Worm (Caenorhabditis elegans): ENCODE data around the gene ttr-7.
A peak's percentile ranks its signal among the peaks of the same experiment; 100 is the strongest.

The ttr-7 gene

DNA sequence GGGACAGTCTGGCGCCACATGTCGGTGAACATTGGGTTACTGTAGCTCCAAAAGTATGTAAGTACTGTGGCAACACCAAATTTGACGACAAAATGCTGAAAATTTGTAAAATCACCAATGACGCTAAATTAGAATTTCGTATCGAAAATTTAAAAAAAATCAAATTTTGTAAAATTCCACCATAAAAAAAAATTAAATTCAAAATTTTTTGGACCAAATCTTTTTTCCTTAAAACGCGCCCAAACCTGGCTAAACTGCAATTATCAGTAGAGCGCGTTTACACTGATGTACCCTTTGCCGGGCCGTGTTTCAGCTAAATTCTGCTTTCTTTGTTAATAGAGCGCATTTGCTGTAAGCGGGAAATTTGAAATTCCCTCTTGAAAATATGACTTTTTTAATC, 25.6 kb downstream of the ttr-7 start, which contains the start of gene T19C3.6:
Gene T19C3.6 (minus strand): TSS at position 101 of the 400 bp plus-strand sequence.
- TF ChIP-seq lin-38 (GFP tag; IDR thresholded peaks at IDR 0.05) (peak; percentile 72), zip-11 (GFP tag; IDR thresholded peaks at IDR 0.05) (no peak), F37D6.2 (tag; optimal IDR thresholded peaks at IDR 0.05) (no peak)

DNA sequence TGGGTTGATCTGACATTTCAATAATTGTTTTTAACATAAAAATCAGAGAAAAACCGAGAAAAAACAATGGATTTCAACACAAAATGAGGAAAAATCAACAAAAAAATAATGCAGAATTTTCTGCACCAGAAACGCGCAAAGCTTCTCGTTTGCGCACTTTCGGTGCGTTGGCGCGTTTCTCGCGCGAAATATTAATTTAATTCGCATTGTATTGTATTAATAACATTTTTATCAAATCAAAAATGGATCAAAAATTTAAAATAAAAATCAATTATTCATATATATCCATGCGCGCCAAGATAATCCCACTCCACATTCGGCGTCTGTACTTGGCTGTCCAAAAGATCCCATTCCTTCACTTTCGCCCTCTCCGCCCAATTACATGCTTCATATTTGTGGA, 28.8 kb downstream of the ttr-7 start, which contains the start of gene fem-2:
Gene fem-2 (minus strand): TSS at position 9 of the 400 bp plus-strand sequence.
- TF ChIP-seq cey-2 (tag; optimal IDR thresholded peaks at IDR 0.05; ENCODE audit: borderline replicate concordance, insufficient read depth) (no peak), mep-1 (tag; optimal IDR thresholded peaks at IDR 0.05) (peak; percentile 30), lin-38 (GFP tag; IDR thresholded peaks at IDR 0.05) (peak; percentile 59), hmg-1.1 (GFP tag; IDR thresholded peaks at IDR 0.05) (peak; percentile 33; the same call in 1 of the 2 replicates), hlh-30 (tag; optimal IDR thresholded peaks at IDR 0.05; ENCODE audit: insufficient read depth) (peak; percentile 40), dve-1 (tag; optimal IDR thresholded peaks at IDR 0.05; ENCODE audit: insufficient read depth) (peak; percentile 34), lsy-2 (tag; optimal IDR thresholded peaks at IDR 0.05) (peak in 1 of 2 experiments; percentile 58), daf-16 (GFP tag; optimal IDR thresholded peaks at IDR 0.05) (no peak), daf-16 (tag; optimal IDR thresholded peaks at IDR 0.05) (peak; percentile 13), mes-2 (tag; optimal IDR thresholded peaks at IDR 0.05; ENCODE audit: poor library complexity, severe bottlenecking) (peak; percentile 61), dpl-1 (GFP tag; optimal IDR thresholded peaks at IDR 0.05) (peak; percentile 22), ZK546.5 (tag; optimal IDR thresholded peaks at IDR 0.05) (no peak), F37D6.2 (tag; optimal IDR thresholded peaks at IDR 0.05) (no peak)

DNA sequence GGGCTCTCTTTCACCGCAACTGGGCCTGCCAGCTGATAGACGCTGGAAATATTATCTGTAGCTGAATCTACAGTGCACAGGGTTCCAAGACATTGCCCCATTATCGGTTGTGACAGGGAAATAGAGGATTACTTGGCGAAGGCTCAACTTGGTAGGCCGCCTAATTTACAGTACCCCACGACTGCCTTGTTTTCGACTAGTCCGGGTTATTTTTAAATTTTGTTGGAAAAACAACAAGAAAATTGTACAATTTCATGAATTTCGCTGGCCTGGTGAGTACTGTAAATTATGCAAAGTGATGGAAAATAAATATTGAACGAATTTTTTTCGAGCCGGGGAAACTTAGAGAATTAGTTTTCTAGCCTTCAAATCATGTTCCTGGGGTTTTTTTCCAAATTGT, 30.3 kb downstream of the ttr-7 start, which contains the start of gene T19C3.7:
Gene T19C3.7 (minus strand): TSS at position 101 of the 400 bp plus-strand sequence.
- no peak for TF ChIP-seq Y48G9A.11 (GFP tag; IDR thresholded peaks at IDR 0.05)
- TF ChIP-seq nhr-237 (tag; optimal IDR thresholded peaks at IDR 0.05) = no peak
- no peak for TF ChIP-seq hmg-1.1 (GFP tag; IDR thresholded peaks at IDR 0.05)
- TF ChIP-seq F44E2.7 (GFP tag; IDR thresholded peaks at IDR 0.05) = no peak
- TF ChIP-seq mdl-1 (tag; optimal IDR thresholded peaks at IDR 0.05) = no peak
- no peak for TF ChIP-seq skn-1 (tag; optimal IDR thresholded peaks at IDR 0.05)

DNA sequence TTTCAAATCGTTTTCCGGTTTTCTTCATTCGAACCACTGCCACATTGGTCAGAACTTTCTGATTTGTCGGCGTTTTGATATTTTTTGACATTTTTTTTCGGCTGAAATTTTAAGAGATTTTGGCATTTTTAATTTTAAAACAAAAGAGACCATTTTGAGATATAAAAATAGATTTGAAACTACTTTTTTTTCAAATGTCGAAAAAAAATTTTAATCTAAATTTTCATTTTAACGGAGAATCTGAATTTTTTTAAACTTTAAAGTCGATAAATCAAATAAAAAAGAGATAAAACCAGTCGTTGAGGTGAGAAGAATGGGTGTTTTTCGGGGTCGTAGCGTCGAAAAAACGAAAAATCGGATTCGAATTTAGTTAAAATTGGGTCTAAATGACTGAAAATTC, 32.5 kb downstream of the ttr-7 start, which contains the start of gene sbds-1:
Gene sbds-1 (minus strand): TSS at position 101 of the 400 bp plus-strand sequence.
- 0 out of 2 replicates have a peak, but pooled peaks have one; percentile 7 for TF ChIP-seq lin-38 (GFP tag; IDR thresholded peaks at IDR 0.05)
- TF ChIP-seq snpc-4 (tag; optimal IDR thresholded peaks at IDR 0.05) = no peak

DNA sequence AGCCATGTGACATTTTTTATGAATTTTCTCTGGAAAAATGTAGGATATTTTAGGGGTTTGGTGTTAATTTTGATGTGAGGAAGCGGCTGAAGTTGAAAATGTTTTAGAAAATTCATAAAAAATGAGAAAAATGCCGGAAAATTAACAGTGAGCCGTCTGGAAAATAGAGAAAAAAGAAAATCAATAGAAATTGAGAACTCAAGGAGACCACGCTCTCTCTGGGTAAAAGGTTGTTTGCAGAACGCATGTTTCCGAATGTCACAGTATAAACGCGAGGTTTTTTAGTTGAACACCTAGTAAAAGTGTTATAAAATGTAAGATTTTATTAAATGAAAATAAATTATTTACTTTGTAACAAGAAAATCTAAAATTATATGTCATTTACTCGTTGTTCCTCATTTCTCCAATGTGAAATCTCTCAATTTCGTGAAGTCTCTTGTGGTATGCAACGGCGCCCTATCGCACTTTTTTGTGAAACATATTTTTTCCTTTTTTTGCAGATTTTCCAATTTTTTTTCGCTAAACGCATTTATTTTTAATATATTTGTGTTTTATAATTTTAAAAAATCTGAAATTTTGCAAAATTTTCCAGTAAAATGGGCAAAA, 34.5 kb downstream of the ttr-7 start, which contains the start of the genes tag-266 and tag-267:
Gene tag-266 (minus strand): TSS at position 29 of the 606 bp plus-strand sequence.
Gene tag-267 (plus strand): TSS at position 593 of the 606 bp plus-strand sequence.
- TF ChIP-seq hif-1 (tag; optimal IDR thresholded peaks at IDR 0.05) = peak in 1 of 2 experiments; percentile 91
- no peak for TF ChIP-seq nhr-25 (tag; optimal IDR thresholded peaks at IDR 0.05; ENCODE audit: borderline replicate concordance, insufficient read depth)
- peak; percentile 63 for TF ChIP-seq aha-1 (tag)
- no peak for TF ChIP-seq madf-9 (GFP tag; conservative IDR thresholded peaks at IDR 0.05)
- TF ChIP-seq mdt-29 (GFP tag; IDR thresholded peaks at IDR 0.05) = no peak
- TF ChIP-seq ceh-82 (tag; optimal IDR thresholded peaks at IDR 0.05) = no peak
- peak; percentile 46 for TF ChIP-seq lir-3 (tag; optimal IDR thresholded peaks at IDR 0.05)
- peak; percentile 69 for TF ChIP-seq F37D6.2 (tag; optimal IDR thresholded peaks at IDR 0.05)
- TF ChIP-seq nhr-77 (tag; optimal IDR thresholded peaks at IDR 0.05) = peak; percentile 91
- TF ChIP-seq ZK337.2 (GFP tag; IDR thresholded peaks at IDR 0.05) = peak; percentile 16; the same call in 1 of the 2 replicates
- TF ChIP-seq mep-1 (tag; optimal IDR thresholded peaks at IDR 0.05) = peak; percentile 78
- TF ChIP-seq ZK546.5 (tag; optimal IDR thresholded peaks at IDR 0.05) = no peak
- TF ChIP-seq lin-39 (tag; optimal IDR thresholded peaks at IDR 0.05) = no peak
- TF ChIP-seq nhr-102 (tag; optimal IDR thresholded peaks at IDR 0.05) = no peak
- no peak for TF ChIP-seq ceh-20 (GFP tag; IDR thresholded peaks at IDR 0.05)
- peak; percentile 1 for TF ChIP-seq nhr-6 (tag; optimal IDR thresholded peaks at IDR 0.05)
- no peak for TF ChIP-seq ceh-28 (tag; optimal IDR thresholded peaks at IDR 0.05)
- TF ChIP-seq Y105C5A.15 (GFP tag; IDR thresholded peaks at IDR 0.05) = no peak
- TF ChIP-seq nhr-10 (tag; optimal IDR thresholded peaks at IDR 0.05) = no peak
- no peak for TF ChIP-seq F44E2.7 (GFP tag; IDR thresholded peaks at IDR 0.05)
- TF ChIP-seq lin-13 (GFP tag; optimal IDR thresholded peaks at IDR 0.05) = no peak
- TF ChIP-seq lsy-2 (tag; optimal IDR thresholded peaks at IDR 0.05) = peak in 1 of 2 experiments; percentile 73
- peak; percentile 62; the same call in 1 of the 2 replicates for TF ChIP-seq vab-7 (GFP tag; IDR thresholded peaks at IDR 0.05)
- no peak for TF ChIP-seq lin-15B (tag; optimal IDR thresholded peaks at IDR 0.05)
- TF ChIP-seq ceh-62 (tag; optimal IDR thresholded peaks at IDR 0.05) = no peak
- no peak for TF ChIP-seq sdz-12 (GFP tag; optimal IDR thresholded peaks at IDR 0.05)

All from whole organism, L4 larva.